Fruit fly (Drosophila melanogaster) whole organism: Measurements from ENCODE around the gene CG33630.

Source experiments
- CG8478 ChIP-seq: fragments of >200 bp; optimal IDR thresholded peaks from 2 replicates; lab custom pipeline; 2018; ENCODE audit warnings: inconsistent platforms
- Dll ChIP-seq: fragments of >200 bp; optimal IDR thresholded peaks from 2 replicates; lab custom pipeline; 2017
- EcR ChIP-seq, 2 experiments: fragments of >200 bp; optimal IDR thresholded peaks; 2 replicates each; lab custom pipeline; 2017; ENCODE audit warnings: missing biosample characterization in 2 of 2, missing genetic modification characterization in 2 of 2, missing genetic modification reagents in 2 of 2
- psq ChIP-seq: fragments of >200 bp; optimal IDR thresholded peaks from 2 replicates; lab custom pipeline; 2017
- usp ChIP-seq: fragments of >200 bp; optimal IDR thresholded peaks from 2 replicates; lab custom pipeline; 2017; ENCODE audit warnings: missing biosample characterization, missing genetic modification characterization, mixed read lengths

DNA sequence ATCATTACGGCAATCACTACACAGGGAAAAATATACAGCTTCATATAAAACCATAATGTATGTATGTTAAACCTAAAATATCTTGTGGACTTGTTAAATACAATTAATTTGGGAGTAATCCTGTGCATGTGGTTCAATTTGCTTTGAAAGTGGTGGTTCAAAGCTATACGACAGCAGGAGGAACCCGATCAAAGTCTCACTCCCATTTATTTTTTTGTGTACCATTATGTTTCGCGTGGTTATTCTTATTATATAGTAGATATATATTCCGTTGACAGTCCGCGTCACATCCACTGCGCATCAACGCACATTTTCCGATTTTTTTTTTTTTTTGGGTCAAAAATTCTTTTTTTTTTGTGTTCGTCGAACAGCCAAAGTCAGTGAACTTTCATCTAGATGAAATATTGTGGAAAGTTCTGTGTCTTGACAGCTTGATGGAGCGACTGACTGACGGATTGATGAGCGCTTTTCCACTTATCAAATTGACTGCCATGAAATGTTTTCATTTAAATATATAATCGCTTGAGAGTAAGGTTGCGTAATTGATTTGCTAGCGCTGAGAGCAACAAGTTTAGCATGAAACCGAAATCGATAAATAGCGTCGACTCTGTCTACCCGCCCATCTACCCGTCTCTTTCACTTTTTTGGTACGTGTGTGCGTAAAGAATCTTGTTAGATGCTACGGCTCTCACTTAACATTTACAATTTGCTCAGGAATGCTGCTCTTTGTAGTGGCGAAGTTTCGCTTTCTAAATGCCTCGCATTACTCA, 29.3 kb upstream of the CG33630 start:
- no peak for TF ChIP-seq EcR (GFP tag; optimal IDR thresholded peaks at IDR 0.05; lab: Kevin White, UChicago)
- no peak for TF ChIP-seq Dll (lab: Kevin White, UChicago)
- TF ChIP-seq psq (lab: Kevin White, UChicago): no peak
- TF ChIP-seq CG8478: no peak
- TF ChIP-seq usp (GFP tag; lab: Kevin White, UChicago): no peak
